Fruit fly (Drosophila melanogaster): Measurements from ENCODE around the gene CG8461.

The CG8461 gene

dm6 chr3R:14470630-14471029, 42.8 kb downstream of the CG8461 start (continued):
- TF ChIP-seq HHEX (GFP tag; optimal IDR thresholded peaks at IDR 0.05) = no peak
- TF ChIP-seq CG7372 (GFP tag; IDR thresholded peaks at IDR 0.05) = no peak
- peak; percentile 37 for TF ChIP-seq CG7839 (tag; optimal IDR thresholded peaks at IDR 0.05)
- no peak for TF ChIP-seq CG11456 (GFP tag; IDR thresholded peaks at IDR 0.05)
- no peak for TF ChIP-seq Dp (GFP tag; optimal IDR thresholded peaks at IDR 0.05)
- TF ChIP-seq CG31365 (tag; optimal IDR thresholded peaks at IDR 0.05) = no peak
- TF ChIP-seq crc (GFP tag; optimal IDR thresholded peaks at IDR 0.05) = no peak
- TF ChIP-seq ac (GFP tag; optimal IDR thresholded peaks at IDR 0.05) = no peak
- no peak for TF ChIP-seq CG18599 (GFP tag; optimal IDR thresholded peaks at IDR 0.05)
- TF ChIP-seq pros (GFP tag; optimal IDR thresholded peaks at IDR 0.05) = no peak
- peak; percentile 13 for TF ChIP-seq CG15696 (tag; optimal IDR thresholded peaks at IDR 0.05)
- TF ChIP-seq CG11504 (tag; optimal IDR thresholded peaks at IDR 0.05) = peak; percentile 57
- no peak for TF ChIP-seq nau (GFP tag; optimal IDR thresholded peaks at IDR 0.05)
- no peak for TF ChIP-seq pum (GFP tag; optimal IDR thresholded peaks at IDR 0.05)
- TF ChIP-seq Spps (tag; optimal IDR thresholded peaks at IDR 0.05) = no peak
- TF ChIP-seq Doc3 (GFP tag; IDR thresholded peaks at IDR 0.05; ENCODE audit: partially characterized antibody) = no peak
- no peak for TF ChIP-seq CG18011 (GFP tag; optimal IDR thresholded peaks at IDR 0.05)
- TF ChIP-seq lola (GFP tag; optimal IDR thresholded peaks at IDR 0.05) = peak in 1 of 3 experiments; percentile 66
- peak; percentile 40; the same call in 1 of the 3 replicates for TF ChIP-seq zfh1 (GFP tag; IDR thresholded peaks at IDR 0.05)
- TF ChIP-seq br (optimal IDR thresholded peaks at IDR 0.05) = no peak
- TF ChIP-seq CoRest (tag; optimal IDR thresholded peaks at IDR 0.05) = peak; percentile 43
- no peak for TF ChIP-seq CG1832 (GFP tag; optimal IDR thresholded peaks at IDR 0.05)
- TF ChIP-seq ERR (GFP tag; optimal IDR thresholded peaks at IDR 0.05) = no peak
- TF ChIP-seq CG3065 (GFP tag; optimal IDR thresholded peaks at IDR 0.05) = no peak
- TF ChIP-seq Fer1 (GFP tag; optimal IDR thresholded peaks at IDR 0.05) = no peak
- peak; percentile 50 for TF ChIP-seq CG1602 (GFP tag; optimal IDR thresholded peaks at IDR 0.05)
- TF ChIP-seq Aef1 (GFP tag; IDR thresholded peaks at IDR 0.05) = no peak
- TF ChIP-seq CG16815 (GFP tag; optimal IDR thresholded peaks at IDR 0.05) = peak; percentile 35
- no peak for TF ChIP-seq MBD-R2 (GFP tag; IDR thresholded peaks at IDR 0.05)
- TF ChIP-seq mam (GFP tag; optimal IDR thresholded peaks at IDR 0.05) = no peak
- TF ChIP-seq bowl (GFP tag; IDR thresholded peaks at IDR 0.05) = no peak
- TF ChIP-seq HLH54F (GFP tag; optimal IDR thresholded peaks at IDR 0.05) = no peak
- no peak for TF ChIP-seq chn (GFP tag; optimal IDR thresholded peaks at IDR 0.05)
- no peak for TF ChIP-seq vfl (GFP tag; optimal IDR thresholded peaks at IDR 0.05)
- no peak for TF ChIP-seq sug (tag; optimal IDR thresholded peaks at IDR 0.05)
- TF ChIP-seq Bteb2 (GFP tag; optimal IDR thresholded peaks at IDR 0.05) = no peak
- no peak for TF ChIP-seq CG16779 (GFP tag; IDR thresholded peaks at IDR 0.05)
- no peak for TF ChIP-seq scrt (GFP tag; optimal IDR thresholded peaks at IDR 0.05)
- TF ChIP-seq CG12659 (GFP tag; optimal IDR thresholded peaks at IDR 0.05) = no peak
- no peak for TF ChIP-seq CG14014 (GFP tag; IDR thresholded peaks at IDR 0.05)
- TF ChIP-seq CG5245 (GFP tag; optimal IDR thresholded peaks at IDR 0.05) = no peak
- no peak for TF ChIP-seq tin (GFP tag; optimal IDR thresholded peaks at IDR 0.05)
- TF ChIP-seq Ptx1 (GFP tag; IDR thresholded peaks at IDR 0.05) = no peak
- TF ChIP-seq CG18764 (GFP tag; optimal IDR thresholded peaks at IDR 0.05) = no peak
- TF ChIP-seq E2f2 (GFP tag; IDR thresholded peaks at IDR 0.05) = no peak
- TF ChIP-seq CG12299 (tag; optimal IDR thresholded peaks at IDR 0.05) = no peak
- TF ChIP-seq zfh2 (GFP tag; optimal IDR thresholded peaks at IDR 0.05) = no peak
- TF ChIP-seq H15 (GFP tag; IDR thresholded peaks at IDR 0.05) = 0 out of 3 replicates have a peak, but pooled peaks have one; percentile 27
- no peak for TF ChIP-seq Scr (GFP tag; IDR thresholded peaks at IDR 0.05; ENCODE audit: partially characterized antibody)
- peak in 1 of 2 experiments; percentile 66 for TF ChIP-seq chif (GFP tag; optimal IDR thresholded peaks at IDR 0.05)
- no peak for TF ChIP-seq CG4360 (GFP tag; IDR thresholded peaks at IDR 0.05)
- no peak for TF ChIP-seq CG12236 (GFP tag; optimal IDR thresholded peaks at IDR 0.05)
